Fruit fly (Drosophila melanogaster) whole organism, embryonic: ENCODE data around the gene Clbn.
A peak's percentile ranks its signal among the peaks of the same experiment; 100 is the strongest.

Source experiments
- B-H2 ChIP-seq: fragments of 200-800 bp; sonication (Bioruptor generic); optimal IDR thresholded peaks from 2 replicates; lab custom pipeline; 2018; ENCODE audit warnings: missing biosample characterization, mild to moderate bottlenecking, missing genetic modification characterization
- BEAF-32 ChIP-seq: fragments of 200-800 bp; sonication (Bioruptor generic); optimal IDR thresholded peaks from 3 replicates; lab custom pipeline; 2017; ENCODE audit warnings: missing biosample characterization, missing genetic modification characterization, mild to moderate bottlenecking, moderate library complexity, missing genetic modification reagents
- BtbVII ChIP-seq: fragments of 200-800 bp; sonication (Bioruptor generic); optimal IDR thresholded peaks from 3 replicates; lab custom pipeline; 2017; ENCODE audit warnings: missing biosample characterization, mild to moderate bottlenecking, missing genetic modification characterization
- C15 ChIP-seq: fragments of 200-800 bp; sonication (Bioruptor generic); IDR thresholded peaks from 3 replicates; pipeline ENCODE4 v1.3.6; 2022; ENCODE audit warnings: missing biosample characterization, missing genetic modification characterization
- CG10462 ChIP-seq: fragments of 200-800 bp; sonication (Bioruptor generic); optimal IDR thresholded peaks from 2 replicates; lab custom pipeline; 2016; ENCODE audit warnings: missing biosample characterization, missing genetic modification characterization
- CG11696 ChIP-seq: fragments of 200-800 bp; sonication (Bioruptor generic); IDR thresholded peaks from 2 replicates; pipeline ENCODE4 v1.3.6; 2022; ENCODE audit warnings: missing biosample characterization, missing genetic modification characterization
- CG1233 ChIP-seq: fragments of 200-800 bp; sonication (Bioruptor generic); optimal IDR thresholded peaks from 4 replicates; lab custom pipeline; 2018; ENCODE audit warnings: missing biosample characterization, mild to moderate bottlenecking, missing genetic modification characterization
- CG12391 ChIP-seq: fragments of 200-800 bp; sonication (Bioruptor generic); optimal IDR thresholded peaks from 3 replicates; lab custom pipeline; 2018; ENCODE audit warnings: missing biosample characterization, mild to moderate bottlenecking, missing genetic modification characterization, moderate library complexity
- CG13894 ChIP-seq: fragments of 200-800 bp; sonication (Bioruptor generic); optimal IDR thresholded peaks from 3 replicates; lab custom pipeline; 2018; ENCODE audit warnings: missing biosample characterization, mild to moderate bottlenecking, missing genetic modification characterization, moderate library complexity
- CG17829 ChIP-seq: fragments of 200-800 bp; optimal IDR thresholded peaks from 2 replicates; lab custom pipeline; 2019; ENCODE audit warnings: missing biosample characterization, mild to moderate bottlenecking, missing genetic modification characterization, moderate library complexity
- CG1832 ChIP-seq: fragments of 200-800 bp; sonication (Bioruptor generic); optimal IDR thresholded peaks from 2 replicates; lab custom pipeline; 2017; ENCODE audit warnings: missing biosample characterization, mild to moderate bottlenecking, missing genetic modification characterization, inconsistent platforms
- CG18599 ChIP-seq: fragments of 200-800 bp; sonication (Bioruptor generic); optimal IDR thresholded peaks from 3 replicates; lab custom pipeline; 2017; ENCODE audit warnings: missing biosample characterization, missing genetic modification characterization, mild to moderate bottlenecking, moderate library complexity, missing genetic modification reagents
- CG4820 ChIP-seq: fragments of 200-800 bp; sonication (Bioruptor generic); optimal IDR thresholded peaks from 3 replicates; lab custom pipeline; 2016; ENCODE audit warnings: missing biosample characterization, missing genetic modification characterization
- CG6683 ChIP-seq: fragments of 200-800 bp; sonication (Bioruptor generic); optimal IDR thresholded peaks from 2 replicates; lab custom pipeline; 2017; ENCODE audit warnings: missing biosample characterization, mild to moderate bottlenecking, missing genetic modification characterization, missing genetic modification reagents
- CG7556 ChIP-seq: fragments of 200-800 bp; sonication (Bioruptor generic); optimal IDR thresholded peaks from 2 replicates; lab custom pipeline; 2017; ENCODE audit warnings: missing biosample characterization, mild to moderate bottlenecking, missing genetic modification characterization
- CG7839 ChIP-seq: fragments of 200-800 bp; sonication (Bioruptor generic); optimal IDR thresholded peaks from 3 replicates; lab custom pipeline; 2018; ENCODE audit warnings: missing biosample characterization, mild to moderate bottlenecking, missing genetic modification characterization, moderate library complexity
- CkIIα-i1 ChIP-seq: fragments of 200-800 bp; sonication (Bioruptor generic); IDR thresholded peaks from 2 replicates; pipeline ENCODE4 v1.3.6; 2022; ENCODE audit warnings: missing biosample characterization, missing genetic modification characterization
- Deaf1 ChIP-seq: fragments of 200-800 bp; optimal IDR thresholded peaks from 3 replicates; lab custom pipeline; 2019; ENCODE audit warnings: missing biosample characterization, mild to moderate bottlenecking, missing genetic modification characterization, moderate library complexity
- Dref ChIP-seq: fragments of 200-800 bp; sonication (Bioruptor generic); IDR thresholded peaks from 2 replicates; pipeline ENCODE4 v1.3.6; 2022; ENCODE audit warnings: missing biosample characterization, missing genetic modification characterization
- GATAe ChIP-seq: fragments of 200-800 bp; sonication (Bioruptor generic); conservative IDR thresholded peaks from 2 replicates; pipeline ENCODE4 v1.3.6; 2022; ENCODE audit warnings: missing biosample characterization, missing genetic modification characterization
- Gsc ChIP-seq: fragments of 200-800 bp; sonication (Bioruptor generic); IDR thresholded peaks from 2 replicates; pipeline ENCODE4 v1.3.6; 2022; ENCODE audit warnings: missing biosample characterization, missing genetic modification characterization
- HLHmδ ChIP-seq: fragments of 200-800 bp; sonication (Bioruptor generic); optimal IDR thresholded peaks from 2 replicates; lab custom pipeline; 2018; ENCODE audit warnings: missing biosample characterization, mild to moderate bottlenecking, missing genetic modification characterization, moderate library complexity
- Hr3 ChIP-seq: fragments of 200-800 bp; sonication (Bioruptor generic); optimal IDR thresholded peaks from 3 replicates; lab custom pipeline; 2016; ENCODE audit warnings: missing biosample characterization, missing genetic modification characterization
- Hr51 ChIP-seq, 2 experiments: fragments of 200-800 bp; sonication (Bioruptor generic); optimal IDR thresholded peaks; 2 replicates in 1 of 2; 3 replicates in 1 of 2; lab custom pipeline; 2016 to 2018; ENCODE audit warnings: missing biosample characterization in 2 of 2, missing genetic modification characterization in 2 of 2, mild to moderate bottlenecking in 1 of 2, moderate library complexity in 1 of 2
- Meics ChIP-seq: fragments of 200-800 bp; sonication (Bioruptor generic); optimal IDR thresholded peaks from 2 replicates; lab custom pipeline; 2017; ENCODE audit warnings: missing biosample characterization, mild to moderate bottlenecking, missing genetic modification characterization
- NfI ChIP-seq: fragments of 200-800 bp; sonication (Bioruptor generic); optimal IDR thresholded peaks from 3 replicates; lab custom pipeline; 2018; ENCODE audit warnings: missing biosample characterization, mild to moderate bottlenecking, missing genetic modification characterization, moderate library complexity
- Opbp ChIP-seq: fragments of 200-800 bp; sonication (Bioruptor generic); IDR thresholded peaks from 3 replicates; pipeline ENCODE4 v1.3.6; 2022; ENCODE audit warnings: missing biosample characterization, missing genetic modification characterization; ENCODE audit not compliant: partially characterized antibody
- Optix ChIP-seq: fragments of 200-800 bp; sonication (Bioruptor generic); IDR thresholded peaks from 3 replicates; pipeline ENCODE4 v1.3.6; 2022; ENCODE audit warnings: missing biosample characterization, missing genetic modification characterization
- ac ChIP-seq: fragments of 200-800 bp; sonication (Bioruptor generic); optimal IDR thresholded peaks from 3 replicates; lab custom pipeline; 2017; ENCODE audit warnings: missing biosample characterization, mild to moderate bottlenecking, missing genetic modification characterization
- amos ChIP-seq: fragments of 200-800 bp; sonication (Bioruptor generic); IDR thresholded peaks from 2 replicates; pipeline ENCODE4 v1.3.6; 2022; ENCODE audit warnings: missing biosample characterization, missing genetic modification characterization; ENCODE audit not compliant: partially characterized antibody
- ato ChIP-seq: fragments of 200-800 bp; sonication (Bioruptor generic); IDR thresholded peaks from 2 replicates; pipeline ENCODE4 v1.3.6; 2022; ENCODE audit warnings: missing biosample characterization, missing genetic modification characterization; ENCODE audit not compliant: partially characterized antibody
- bab2 ChIP-seq: fragments of 200-800 bp; sonication (Bioruptor generic); optimal IDR thresholded peaks from 2 replicates; lab custom pipeline; 2016; ENCODE audit warnings: missing biosample characterization, missing genetic modification characterization
- bsh ChIP-seq, 2 experiments: fragments of 200-800 bp; sonication (Bioruptor generic); optimal IDR thresholded peaks; 2 replicates each; lab custom pipeline; 2017 to 2018; ENCODE audit warnings: mild to moderate bottlenecking in 2 of 2, missing biosample characterization in 2 of 2, missing genetic modification characterization in 2 of 2, moderate library complexity in 1 of 2
- btn ChIP-seq: fragments of 200-800 bp; sonication (Bioruptor generic); optimal IDR thresholded peaks from 2 replicates; lab custom pipeline; 2016; ENCODE audit warnings: missing biosample characterization, missing genetic modification characterization
- caup ChIP-seq: fragments of 200-800 bp; sonication (Bioruptor generic); optimal IDR thresholded peaks from 3 replicates; lab custom pipeline; 2017; ENCODE audit warnings: missing biosample characterization, mild to moderate bottlenecking, missing genetic modification characterization, moderate library complexity; ENCODE audit not compliant: severe bottlenecking
- chif ChIP-seq, 2 experiments: fragments of 200-800 bp; sonication (Bioruptor generic); optimal IDR thresholded peaks; 3 replicates each; lab custom pipeline; 2016; ENCODE audit warnings: missing biosample characterization in 2 of 2, missing genetic modification characterization in 2 of 2
- chn ChIP-seq: fragments of 200-800 bp; sonication (Bioruptor generic); optimal IDR thresholded peaks from 2 replicates; lab custom pipeline; 2016; ENCODE audit warnings: missing biosample characterization, missing genetic modification characterization
- emc ChIP-seq: fragments of 200-800 bp; sonication (Bioruptor generic); optimal IDR thresholded peaks from 2 replicates; lab custom pipeline; 2016; ENCODE audit warnings: missing biosample characterization, missing genetic modification characterization
- fd3F ChIP-seq: fragments of 200-800 bp; sonication (Bioruptor generic); optimal IDR thresholded peaks from 2 replicates; lab custom pipeline; 2018; ENCODE audit warnings: missing biosample characterization, mild to moderate bottlenecking, missing genetic modification characterization, moderate library complexity
- fd96Cb ChIP-seq: fragments of 200-800 bp; sonication (Bioruptor generic); optimal IDR thresholded peaks from 2 replicates; lab custom pipeline; 2018; ENCODE audit warnings: missing biosample characterization, mild to moderate bottlenecking, missing genetic modification characterization, moderate library complexity
- fru ChIP-seq: fragments of >200 bp; optimal IDR thresholded peaks from 2 replicates; lab custom pipeline; 2017
- gem ChIP-seq: fragments of 200-800 bp; sonication (Bioruptor generic); optimal IDR thresholded peaks from 2 replicates; lab custom pipeline; 2019; ENCODE audit warnings: missing biosample characterization, mild to moderate bottlenecking, missing genetic modification characterization, moderate library complexity
- gfzf ChIP-seq: fragments of 200-800 bp; sonication (Bioruptor generic); optimal IDR thresholded peaks from 2 replicates; lab custom pipeline; 2016; ENCODE audit warnings: missing biosample characterization, mild to moderate bottlenecking, missing genetic modification characterization, moderate library complexity
- nerfin-1 ChIP-seq: fragments of 200-800 bp; sonication (Bioruptor generic); optimal IDR thresholded peaks from 3 replicates; lab custom pipeline; 2019; ENCODE audit warnings: missing biosample characterization, mild to moderate bottlenecking, missing genetic modification characterization, moderate library complexity
- oc ChIP-seq: fragments of 200-800 bp; sonication (Bioruptor generic); optimal IDR thresholded peaks from 2 replicates; lab custom pipeline; 2018; ENCODE audit warnings: missing biosample characterization, mild to moderate bottlenecking, missing genetic modification characterization, moderate library complexity
- pfk ChIP-seq: fragments of 200-800 bp; sonication (Bioruptor generic); optimal IDR thresholded peaks from 2 replicates; lab custom pipeline; 2018; ENCODE audit warnings: missing biosample characterization, mild to moderate bottlenecking, missing genetic modification characterization, moderate library complexity
- stc ChIP-seq: fragments of 200-800 bp; sonication (Bioruptor generic); IDR thresholded peaks from 2 replicates; pipeline ENCODE4 v1.3.6; 2022; ENCODE audit warnings: missing biosample characterization, missing genetic modification characterization
- sug ChIP-seq: fragments of 200-800 bp; optimal IDR thresholded peaks from 2 replicates; lab custom pipeline; 2019; ENCODE audit warnings: missing biosample characterization, mild to moderate bottlenecking, missing genetic modification characterization, moderate library complexity

Clbn gene

DNA sequence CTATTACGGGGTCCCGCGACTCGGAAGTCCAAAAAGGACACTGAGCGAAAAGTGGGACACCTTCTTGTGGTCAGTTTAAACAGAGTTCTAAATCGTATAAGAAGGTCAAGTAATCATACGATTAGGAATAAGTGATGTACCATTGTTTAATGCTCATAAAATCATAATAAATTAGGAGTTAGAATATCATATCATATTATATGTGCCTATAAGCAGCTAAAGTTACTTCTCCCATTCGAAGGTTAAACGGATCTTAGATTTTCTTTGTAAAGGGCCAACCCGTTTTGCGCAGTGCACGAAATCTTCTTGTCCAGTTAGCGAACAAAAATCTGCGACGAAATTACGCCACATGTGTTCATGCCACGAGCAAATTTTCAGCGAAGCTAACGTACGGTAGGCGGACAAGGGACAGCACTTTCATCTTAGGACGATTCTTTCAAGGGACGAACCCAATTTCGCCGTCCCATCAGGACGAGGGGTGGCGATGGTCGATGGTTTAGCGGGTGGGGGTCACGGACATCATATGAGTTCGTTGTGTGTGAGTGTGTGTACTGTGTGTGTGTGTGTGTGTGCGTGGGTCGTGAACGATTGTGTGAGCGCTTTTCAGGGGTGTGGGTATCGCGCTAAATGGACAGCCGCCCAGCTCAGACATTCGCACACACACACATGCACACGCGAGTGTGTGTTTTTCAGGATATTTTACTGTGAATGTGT lies 41.1 kb downstream of the Clbn start (continued):
- peak in 1 of 2 experiments; percentile 48 for TF ChIP-seq bsh (GFP tag; optimal IDR thresholded peaks at IDR 0.05; lab: Kevin White, UChicago)
- TF ChIP-seq ato (GFP tag; lab: Robert Waterston, UW), result no peak
- no peak for TF ChIP-seq BEAF-32 (GFP tag; lab: Kevin White, UChicago)
- TF ChIP-seq gfzf (GFP tag; lab: Kevin White, UChicago), result no peak
- TF ChIP-seq sug, result peak; percentile 23
- no peak for TF ChIP-seq HLHmδ (GFP tag; lab: Kevin White, UChicago)
- peak; percentile 41 for TF ChIP-seq BtbVII (GFP tag; lab: Kevin White, UChicago)
- TF ChIP-seq fd3F (GFP tag; lab: Kevin White, UChicago), result no peak
- no peak for TF ChIP-seq B-H2 (GFP tag; lab: Kevin White, UChicago)
- TF ChIP-seq CG4820 (GFP tag; lab: Kevin White, UChicago), result peak; percentile 21
- TF ChIP-seq CG17829 (tag; lab: Kevin White, UChicago), result peak; percentile 13
- no peak for TF ChIP-seq btn
- TF ChIP-seq Gsc (GFP tag; lab: Robert Waterston, UW), result no peak
- peak; percentile 40 for TF ChIP-seq CG12391 (tag; lab: Kevin White, UChicago)
- peak; percentile 24 for TF ChIP-seq NfI
- no peak for TF ChIP-seq emc (GFP tag; lab: Kevin White, UChicago)
- no peak for TF ChIP-seq amos (GFP tag; lab: Robert Waterston, UW)
- TF ChIP-seq Opbp (GFP tag; lab: Robert Waterston, UW), result no peak
- TF ChIP-seq C15, result no peak
- TF ChIP-seq nerfin-1 (tag; lab: Kevin White, UChicago), result peak; percentile 70
- TF ChIP-seq CkIIα-i1 (GFP tag; lab: Robert Waterston, UW), result no peak
- TF ChIP-seq fd96Cb (tag; lab: Kevin White, UChicago), result peak; percentile 60
- TF ChIP-seq fru (lab: Kevin White, UChicago), result no peak
- TF ChIP-seq CG1832 (GFP tag; lab: Kevin White, UChicago), result no peak
- TF ChIP-seq chif (GFP tag; optimal IDR thresholded peaks at IDR 0.05; lab: Kevin White, UChicago), result no peak
- no peak for TF ChIP-seq pfk (GFP tag; lab: Kevin White, UChicago)
- TF ChIP-seq CG1233 (GFP tag; lab: Kevin White, UChicago), result peak; percentile 19
- peak; percentile 34 for TF ChIP-seq CG6683
- TF ChIP-seq Dref (GFP tag; lab: Robert Waterston, UW), result no peak
- no peak for TF ChIP-seq CG13894
- TF ChIP-seq caup (GFP tag; lab: Kevin White, UChicago), result no peak
- 0 out of 2 replicates have a peak, but pooled peaks have one; percentile 20 for TF ChIP-seq stc (GFP tag; lab: Robert Waterston, UW)
- peak; percentile 69 for TF ChIP-seq gem
- no peak for TF ChIP-seq CG10462 (GFP tag; lab: Kevin White, UChicago)
- peak; percentile 73 for TF ChIP-seq Meics (GFP tag; lab: Kevin White, UChicago)
- TF ChIP-seq CG11696 (GFP tag; lab: Robert Waterston, UW), result no peak
- no peak for TF ChIP-seq GATAe (GFP tag; lab: Robert Waterston, UW)
- TF ChIP-seq bab2 (GFP tag; lab: Kevin White, UChicago), result peak; percentile 16
- no peak for TF ChIP-seq Deaf1 (tag; lab: Kevin White, UChicago)
- TF ChIP-seq ac (GFP tag; lab: Kevin White, UChicago), result no peak
- TF ChIP-seq oc (tag; lab: Kevin White, UChicago), result no peak
- TF ChIP-seq Hr3 (GFP tag; lab: Kevin White, UChicago), result peak; percentile 26
- TF ChIP-seq CG7556, result peak; percentile 76
- peak; percentile 65 for TF ChIP-seq CG7839 (tag; lab: Kevin White, UChicago)
- no peak for TF ChIP-seq Optix
- no peak for TF ChIP-seq chn (GFP tag; lab: Kevin White, UChicago)
- peak in 1 of 2 experiments; percentile 52 for TF ChIP-seq Hr51 (GFP tag; optimal IDR thresholded peaks at IDR 0.05; lab: Kevin White, UChicago)
- TF ChIP-seq CG18599, result peak; percentile 69
